Worm (Caenorhabditis elegans): ENCODE measurements around the gene F43D2.6.

F43D2.6 gene

DNA sequence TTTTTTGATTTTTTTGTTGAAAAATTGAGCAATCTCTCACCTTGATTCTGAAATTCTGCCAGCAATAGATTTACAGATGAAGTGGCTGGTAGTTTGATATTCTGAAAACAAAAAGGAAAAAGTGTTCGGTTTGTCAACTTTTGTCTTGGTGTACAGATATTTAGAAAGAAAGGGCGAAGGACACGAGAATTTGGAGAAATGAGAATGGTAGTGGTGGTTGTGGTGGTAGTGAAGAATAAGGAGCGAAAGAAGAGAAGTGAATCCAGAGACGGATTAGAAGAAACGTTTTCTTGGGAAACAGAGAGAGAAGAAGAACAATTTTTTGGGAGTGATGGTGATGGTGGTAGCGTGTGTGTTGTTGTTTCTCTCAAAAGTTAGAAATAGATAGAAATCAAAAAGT lies 55.4 kb downstream of the F43D2.6 start, which contains the start of gene gar-3:
gar-3 (minus strand) TSS at position 101 of the 400 bp plus-strand sequence.
- TF ChIP-seq cog-1 (tag; optimal IDR thresholded peaks at IDR 0.05), result no peak
- no peak for TF ChIP-seq T22C8.4 (GFP tag; IDR thresholded peaks at IDR 0.05)
- TF ChIP-seq klf-2 (GFP tag; conservative IDR thresholded peaks at IDR 0.05), result no peak
- no peak for TF ChIP-seq med-1 (GFP tag; optimal IDR thresholded peaks at IDR 0.05; ENCODE audit: insufficient read depth)
- TF ChIP-seq ztf-23 (GFP tag; IDR thresholded peaks at IDR 0.05), result no peak
- no peak for TF ChIP-seq ztf-29 (GFP tag; IDR thresholded peaks at IDR 0.05)
- TF ChIP-seq tab-1 (GFP tag; IDR thresholded peaks at IDR 0.05), result no peak
- no peak for TF ChIP-seq ref-1 (GFP tag; conservative IDR thresholded peaks at IDR 0.05)
